Fruit fly (Drosophila melanogaster): ENCODE measurements around the gene CG31678.
A peak's percentile ranks its signal among the peaks of the same experiment; 100 is the strongest.

CG31678 gene

dm6 chr2L:20638413-20638812, 37.3 kb downstream of the CG31678 start (continued):
- TF ChIP-seq CG10979 (tag; optimal IDR thresholded peaks at IDR 0.05) (no peak), CG31365 (tag; optimal IDR thresholded peaks at IDR 0.05) (no peak), Abd-B (GFP tag; optimal IDR thresholded peaks at IDR 0.05) (peak; percentile 54), TFAM (GFP tag; optimal IDR thresholded peaks at IDR 0.05) (no peak), D19A (tag; optimal IDR thresholded peaks at IDR 0.05) (peak; percentile 6), pfk (GFP tag; optimal IDR thresholded peaks at IDR 0.05) (no peak), Myb (GFP tag; optimal IDR thresholded peaks at IDR 0.05) (peak; percentile 27), Bgb (GFP tag; IDR thresholded peaks at IDR 0.05; ENCODE audit: partially characterized antibody) (peak; percentile 65), CG3281 (GFP tag; optimal IDR thresholded peaks at IDR 0.05) (no peak), CG31224 (GFP tag; IDR thresholded peaks at IDR 0.05) (no peak), CG11560 (tag; IDR thresholded peaks at IDR 0.05) (no peak), CG15696 (tag; optimal IDR thresholded peaks at IDR 0.05) (no peak), Drgx (GFP tag; IDR thresholded peaks at IDR 0.05) (no peak), chif (GFP tag; optimal IDR thresholded peaks at IDR 0.05) (no peak), CG3065 (GFP tag; optimal IDR thresholded peaks at IDR 0.05) (no peak), Hr3 (GFP tag; optimal IDR thresholded peaks at IDR 0.05) (no peak), CG15073 (GFP tag; optimal IDR thresholded peaks at IDR 0.05) (no peak), CG9215 (GFP tag; IDR thresholded peaks at IDR 0.05) (no peak), NfI (GFP tag; optimal IDR thresholded peaks at IDR 0.05) (no peak), dpn (GFP tag; optimal IDR thresholded peaks at IDR 0.05) (no peak), Mrtf (GFP tag; IDR thresholded peaks at IDR 0.05) (no peak), grau (tag; optimal IDR thresholded peaks at IDR 0.05) (peak; percentile 2), kah (GFP tag; optimal IDR thresholded peaks at IDR 0.05) (peak; percentile 14), CG14667 (GFP tag; IDR thresholded peaks at IDR 0.05) (no peak), Dll (GFP tag; IDR thresholded peaks at IDR 0.05; ENCODE audit: partially characterized antibody) (0 out of 4 replicates have a peak, but pooled peaks have one; percentile 38), CG17385 (GFP tag; optimal IDR thresholded peaks at IDR 0.05) (no peak), sima (GFP tag; optimal IDR thresholded peaks at IDR 0.05) (no peak), CG15514 (GFP tag; optimal IDR thresholded peaks at IDR 0.05) (peak; percentile 54), nmo (GFP tag; optimal IDR thresholded peaks at IDR 0.05) (peak; percentile 35), CG10565 (GFP tag; optimal IDR thresholded peaks at IDR 0.05) (no peak), schlank (tag; optimal IDR thresholded peaks at IDR 0.05) (no peak), maf-S (GFP tag; optimal IDR thresholded peaks at IDR 0.05) (no peak), CG18476 (GFP tag; optimal IDR thresholded peaks at IDR 0.05) (no peak), Aef1 (GFP tag; IDR thresholded peaks at IDR 0.05) (no peak), MTF-1 (GFP tag; optimal IDR thresholded peaks at IDR 0.05; ENCODE audit: borderline replicate concordance) (no peak), CG4282 (GFP tag; optimal IDR thresholded peaks at IDR 0.05) (no peak), CG34224 (GFP tag; IDR thresholded peaks at IDR 0.05; ENCODE audit: partially characterized antibody) (peak; percentile 45; the same call in 1 of the 3 replicates), tgo (GFP tag; IDR thresholded peaks at IDR 0.05) (no peak), exex (tag; optimal IDR thresholded peaks at IDR 0.05) (no peak), danr (GFP tag; IDR thresholded peaks at IDR 0.05) (no peak), Chrac-16 (GFP tag; optimal IDR thresholded peaks at IDR 0.05) (no peak), tx (GFP tag; optimal IDR thresholded peaks at IDR 0.05) (no peak), fd3F (GFP tag; optimal IDR thresholded peaks at IDR 0.05) (no peak), Hand (GFP tag; optimal IDR thresholded peaks at IDR 0.05) (no peak), HLHmδ (GFP tag; optimal IDR thresholded peaks at IDR 0.05) (no peak), CrebB (tag; optimal IDR thresholded peaks at IDR 0.05) (no peak), Meics (GFP tag; optimal IDR thresholded peaks at IDR 0.05) (no peak), CG9609 (GFP tag; optimal IDR thresholded peaks at IDR 0.05) (no peak), Atf3 (GFP tag; optimal IDR thresholded peaks at IDR 0.05) (no peak), tio (GFP tag; optimal IDR thresholded peaks at IDR 0.05) (no peak), pho (GFP tag; optimal IDR thresholded peaks at IDR 0.05) (no peak)

Measured in whole organism, embryonic.